Fruit fly (Drosophila melanogaster): ENCODE measurements around the gene CG43050.

- TF ChIP-seq ara (GFP tag; IDR thresholded peaks at IDR 0.05): no peak
- TF ChIP-seq pfk (GFP tag; optimal IDR thresholded peaks at IDR 0.05): no peak
- TF ChIP-seq chinmo (GFP tag; IDR thresholded peaks at IDR 0.05; ENCODE audit: partially characterized antibody): no peak
- no peak for TF ChIP-seq CG13424 (tag; optimal IDR thresholded peaks at IDR 0.05)
Measured at dm6 chr2L:13143522-13143921, 24.4 kb downstream of the CG43050 start, which contains the start of gene CG16978.

Measured in whole organism, embryonic.